Worm (Caenorhabditis elegans) whole organism, young adult: ENCODE data around the gene kxd-1.

ENCODE experiments used
- B0035.1 ChIP-seq: sonication (generic microtip); optimal IDR thresholded peaks from 2 replicates; lab custom pipeline; 2016; ENCODE audit warnings: missing genetic modification characterization, mild to moderate bottlenecking, missing compliant biosample characterization, missing genotype, missing genetic modification reagents
- D2030.7 ChIP-seq: fragments of 200-800 bp; sonication (Bioruptor generic); IDR thresholded peaks from 2 replicates; pipeline ENCODE4 v1.3.6; 2022; ENCODE audit warnings: missing genetic modification reagents, missing genetic modification characterization, missing compliant biosample characterization
- F55B11.4 ChIP-seq: sonication (generic microtip); optimal IDR thresholded peaks from 2 replicates; lab custom pipeline; 2016; ENCODE audit warnings: missing compliant biosample characterization, missing genetic modification characterization, borderline replicate concordance; ENCODE audit not compliant: insufficient read depth
- F57A8.1 ChIP-seq: fragments of 200-800 bp; sonication (Bioruptor generic); optimal IDR thresholded peaks from 2 replicates; lab custom pipeline; 2018; ENCODE audit warnings: mild to moderate bottlenecking, missing genetic modification characterization, moderate library complexity, missing compliant biosample characterization
- K12H6.12 ChIP-seq: fragments of 200-800 bp; sonication (Bioruptor generic); optimal IDR thresholded peaks from 2 replicates; lab custom pipeline; 2018; ENCODE audit warnings: mild to moderate bottlenecking, missing genetic modification characterization, missing compliant biosample characterization
- Y53F4B.3 ChIP-seq: fragments of 200-800 bp; sonication (Bioruptor generic); IDR thresholded peaks from 2 replicates; pipeline ENCODE4 v1.3.6; 2022; ENCODE audit warnings: missing genetic modification reagents, missing genetic modification characterization, missing compliant biosample characterization
- Y53G8AR.9 ChIP-seq: fragments of 200-800 bp; sonication (Bioruptor generic); conservative IDR thresholded peaks from 2 replicates; pipeline ENCODE4 v1.3.6; 2022; ENCODE audit warnings: missing genetic modification reagents, missing genetic modification characterization, missing compliant biosample characterization
- aptf-2 ChIP-seq: fragments of 200-800 bp; sonication (Bioruptor generic); conservative IDR thresholded peaks from 2 replicates; pipeline ENCODE4 v1.3.6; 2022; ENCODE audit warnings: missing genetic modification reagents, missing genetic modification characterization, missing compliant biosample characterization
- atf-7 ChIP-seq: sonication (generic microtip); optimal IDR thresholded peaks from 2 replicates; lab custom pipeline; 2017; ENCODE audit warnings: mild to moderate bottlenecking, missing genetic modification characterization, missing compliant biosample characterization
- cebp-1 ChIP-seq, 2 experiments: fragments of 200-800 bp in 1 of 2; sonication (Bioruptor generic) in 1 of 2; sonication (generic microtip) in 1 of 2; IDR thresholded peaks in 1 of 2; optimal IDR thresholded peaks in 1 of 2; 2 replicates each; pipeline versions ENCODE4 v1.3.6 to Lab custom; 2017 to 2022; ENCODE audit warnings: missing compliant biosample characterization in 2 of 2, missing genetic modification characterization in 2 of 2, mild to moderate bottlenecking in 1 of 2, missing genetic modification reagents in 1 of 2, moderate library complexity in 1 of 2
- cebp-2 ChIP-seq: fragments of 200-800 bp; sonication (Bioruptor generic); IDR thresholded peaks from 2 replicates; pipeline ENCODE4 v1.3.6; 2022; ENCODE audit warnings: missing genetic modification characterization, missing compliant biosample characterization
- ceh-40 ChIP-seq: fragments of 200-800 bp; sonication (Bioruptor generic); IDR thresholded peaks from 2 replicates; pipeline ENCODE4 v1.3.6; 2022; ENCODE audit warnings: missing genetic modification characterization, missing compliant biosample characterization
- efl-1 ChIP-seq: fragments of 150-350 bp; optimal IDR thresholded peaks from 2 replicates; lab custom pipeline; 2014; ENCODE audit warnings: missing biosample characterization, missing genetic modification reagents, missing genetic modification characterization
- egrh-3 ChIP-seq: fragments of 200-800 bp; sonication (Bioruptor generic); IDR thresholded peaks from 2 replicates; pipeline ENCODE4 v1.3.6; 2022; ENCODE audit warnings: missing genetic modification reagents, missing genetic modification characterization, missing compliant biosample characterization
- gei-17 ChIP-seq: fragments of 200-800 bp; sonication (Bioruptor generic); optimal IDR thresholded peaks from 2 replicates; lab custom pipeline; 2018; ENCODE audit warnings: mild to moderate bottlenecking, missing genetic modification characterization, missing compliant biosample characterization
- him-1 ChIP-seq: sonication (generic microtip); optimal IDR thresholded peaks from 2 replicates; lab custom pipeline; 2016; ENCODE audit warnings: missing genotype, missing genetic modification reagents, missing genetic modification characterization, missing compliant biosample characterization
- hmg-20 ChIP-seq: fragments of 200-800 bp; sonication (Bioruptor generic); IDR thresholded peaks from 2 replicates; pipeline ENCODE4 v1.3.6; 2022; ENCODE audit warnings: missing genetic modification reagents, missing genetic modification characterization, missing compliant biosample characterization
- hrde-1 ChIP-seq: sonication (generic microtip); optimal IDR thresholded peaks from 2 replicates; lab custom pipeline; 2016; ENCODE audit warnings: missing genetic modification characterization, mild to moderate bottlenecking, missing compliant biosample characterization, moderate library complexity, missing genotype, missing genetic modification reagents, borderline replicate concordance
- let-526 ChIP-seq: fragments of 200-800 bp; sonication (Bioruptor generic); IDR thresholded peaks from 2 replicates; pipeline ENCODE4 v1.3.6; 2022; ENCODE audit warnings: missing genetic modification reagents, missing genetic modification characterization, missing compliant biosample characterization
- lin-35 ChIP-seq, 3 experiments: fragments of 150-350 bp in 2 of 3; sonication (generic microtip) in 1 of 3; optimal IDR thresholded peaks; 2 replicates each; lab custom pipeline; 2014 to 2018; ENCODE audit warnings: missing biosample characterization in 3 of 3, missing genetic modification characterization in 3 of 3, missing genetic modification reagents in 3 of 3
- madf-10 ChIP-seq: sonication (generic microtip); optimal IDR thresholded peaks from 2 replicates; lab custom pipeline; 2016; ENCODE audit warnings: mild to moderate bottlenecking, missing genetic modification characterization, missing compliant biosample characterization
- madf-3 ChIP-seq: fragments of 200-800 bp; sonication (Bioruptor generic); IDR thresholded peaks from 2 replicates; pipeline ENCODE4 v1.3.6; 2022; ENCODE audit warnings: missing genetic modification reagents, missing genetic modification characterization, missing compliant biosample characterization
- madf-6 ChIP-seq: fragments of 200-800 bp; sonication (Bioruptor generic); IDR thresholded peaks from 2 replicates; pipeline ENCODE4 v1.3.6; 2022; ENCODE audit warnings: missing genetic modification reagents, missing genetic modification characterization, missing compliant biosample characterization
- madf-8 ChIP-seq: fragments of 200-800 bp; sonication (Bioruptor generic); conservative IDR thresholded peaks from 2 replicates; pipeline ENCODE4 v1.3.6; 2022; ENCODE audit warnings: missing genetic modification reagents, missing genetic modification characterization, missing compliant biosample characterization
- nfya-2 ChIP-seq: fragments of 200-800 bp; sonication (Bioruptor generic); IDR thresholded peaks from 2 replicates; pipeline ENCODE4 v1.3.6; 2022; ENCODE audit warnings: missing genetic modification reagents, missing genetic modification characterization, missing compliant biosample characterization
- nhr-179 ChIP-seq: sonication (generic microtip); optimal IDR thresholded peaks from 2 replicates; lab custom pipeline; 2016; ENCODE audit warnings: mild to moderate bottlenecking, missing genetic modification characterization, missing compliant biosample characterization
- nhr-80 ChIP-seq: sonication (generic microtip); optimal IDR thresholded peaks from 2 replicates; lab custom pipeline; 2016; ENCODE audit warnings: missing genetic modification characterization, missing compliant biosample characterization
- pbrm-1 ChIP-seq: fragments of 200-800 bp; sonication (Bioruptor generic); IDR thresholded peaks from 2 replicates; pipeline ENCODE4 v1.3.6; 2022; ENCODE audit warnings: missing genetic modification reagents, missing genetic modification characterization, missing compliant biosample characterization
- rec-8 ChIP-seq, 2 experiments: sonication (generic microtip); optimal IDR thresholded peaks; 2 replicates each; lab custom pipeline; 2016; ENCODE audit warnings: mild to moderate bottlenecking in 2 of 2, missing genetic modification characterization in 2 of 2, missing genetic modification reagents in 2 of 2, missing genotype in 2 of 2, missing biosample characterization in 1 of 2, missing compliant biosample characterization in 1 of 2, moderate library complexity in 1 of 2
- sea-2 ChIP-seq: fragments of 200-800 bp; sonication (Bioruptor generic); IDR thresholded peaks from 2 replicates; pipeline ENCODE4 v1.3.6; 2022; ENCODE audit warnings: missing genetic modification characterization, missing compliant biosample characterization
- zfh-2 ChIP-seq: fragments of 200-800 bp; sonication (Bioruptor generic); conservative IDR thresholded peaks from 2 replicates; pipeline ENCODE4 v1.3.6; 2022; ENCODE audit warnings: missing genetic modification reagents, missing genetic modification characterization, missing compliant biosample characterization
- ztf-25 ChIP-seq: fragments of 200-800 bp; sonication (Bioruptor generic); IDR thresholded peaks from 2 replicates; pipeline ENCODE4 v1.3.6; 2022; ENCODE audit warnings: missing genetic modification reagents, missing genetic modification characterization, missing compliant biosample characterization

kxd-1 gene

DNA sequence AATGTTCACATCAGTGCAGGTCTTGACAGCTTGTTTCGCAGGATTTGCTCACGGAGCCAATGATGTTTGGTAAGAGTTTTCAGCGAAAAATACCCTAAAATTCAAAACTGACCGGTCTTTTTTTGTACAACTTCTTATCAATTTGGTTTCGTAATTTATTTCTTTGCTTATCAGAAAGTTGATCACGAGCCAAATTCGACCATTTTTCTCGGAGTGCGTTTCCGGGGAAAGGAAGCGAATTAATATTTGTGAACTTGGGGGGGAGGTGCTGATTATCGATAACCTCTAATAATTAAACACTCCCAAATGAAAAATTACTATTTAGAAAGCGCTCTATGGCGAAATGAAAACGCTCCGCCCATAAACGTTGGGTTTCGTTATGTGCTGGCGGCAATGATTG, 34.7 kb upstream of the kxd-1 start:
- TF ChIP-seq nhr-179 (tag; lab: Kevin White, UChicago) = no peak
- no peak for TF ChIP-seq F55B11.4 (tag; lab: Kevin White, UChicago)
- no peak for TF ChIP-seq atf-7 (tag; lab: Kevin White, UChicago)
- no peak for TF ChIP-seq cebp-1 (GFP tag; IDR thresholded peaks at IDR 0.05; lab: Robert Waterston, UW)
- peak; percentile 49 for TF ChIP-seq cebp-1 (tag; optimal IDR thresholded peaks at IDR 0.05; lab: Kevin White, UChicago)
- peak; percentile 68 for TF ChIP-seq nhr-80

DNA sequence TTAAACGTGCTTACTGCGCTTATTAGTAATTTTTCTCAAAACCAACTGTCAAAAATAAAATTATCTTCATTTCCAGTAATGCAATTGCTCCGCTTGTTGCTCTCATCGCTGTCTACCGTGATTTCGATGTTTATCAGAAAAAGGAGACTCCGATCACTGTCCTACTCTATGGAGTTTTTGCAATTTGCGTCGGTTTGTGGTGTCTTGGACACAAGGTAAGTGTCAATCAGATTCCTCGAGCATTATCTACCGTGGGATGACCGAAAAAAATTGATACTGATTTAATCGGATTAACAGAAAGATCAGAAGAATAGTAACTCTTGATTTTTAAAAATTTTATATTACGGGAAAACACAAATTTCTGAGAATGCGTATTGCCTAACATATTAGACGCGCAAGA, 34.0 kb upstream of the kxd-1 start:
- TF ChIP-seq hmg-20 (GFP tag; lab: Robert Waterston, UW) (no peak), ceh-40 (GFP tag; lab: Robert Waterston, UW) (no peak), nhr-80 (peak; percentile 55), nhr-179 (tag; lab: Kevin White, UChicago) (no peak), Y53G8AR.9 (GFP tag; lab: Robert Waterston, UW) (no peak), cebp-2 (no peak), ztf-25 (GFP tag; lab: Robert Waterston, UW) (no peak), madf-3 (GFP tag; lab: Robert Waterston, UW) (no peak)
- TF ChIP-seq, all 124 proteins: peak for 1

DNA sequence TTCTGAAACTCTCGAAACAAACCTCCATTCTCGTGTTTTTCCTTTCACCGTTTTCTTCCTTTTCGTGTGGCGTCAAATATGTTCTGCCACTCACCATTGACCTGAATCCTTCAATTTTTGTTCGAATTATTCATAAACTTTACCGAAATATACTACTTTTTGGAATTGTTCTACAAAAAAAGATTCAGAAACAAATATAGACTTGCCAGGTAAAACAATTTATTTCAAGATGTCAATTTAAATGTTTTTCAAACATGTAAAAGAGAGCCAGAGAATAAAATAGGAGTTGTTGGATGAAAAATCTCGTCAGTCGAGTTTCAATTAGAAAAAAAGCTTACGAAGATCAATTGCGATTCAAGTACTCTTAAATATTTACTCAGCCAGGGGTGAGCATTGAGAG, 27.7 kb upstream of the kxd-1 start, which contains the start of gene F09G2.8:
F09G2.8 (minus strand) TSS at position 101 of the 400 bp plus-strand sequence.
- TF ChIP-seq madf-6 (GFP tag; lab: Robert Waterston, UW) = 0 out of 2 replicates have a peak, but pooled peaks have one; percentile 11
- TF ChIP-seq Y53F4B.3 (GFP tag; lab: Robert Waterston, UW) = no peak
- TF ChIP-seq madf-10 (tag; lab: Kevin White, UChicago) = no peak
- TF ChIP-seq let-526 (GFP tag; lab: Robert Waterston, UW) = no peak
- TF ChIP-seq ztf-25 (GFP tag; lab: Robert Waterston, UW) = no peak
- no peak for TF ChIP-seq sea-2 (GFP tag; lab: Robert Waterston, UW)
- TF ChIP-seq efl-1 (GFP tag; lab: Kevin White, UChicago) = no peak

DNA sequence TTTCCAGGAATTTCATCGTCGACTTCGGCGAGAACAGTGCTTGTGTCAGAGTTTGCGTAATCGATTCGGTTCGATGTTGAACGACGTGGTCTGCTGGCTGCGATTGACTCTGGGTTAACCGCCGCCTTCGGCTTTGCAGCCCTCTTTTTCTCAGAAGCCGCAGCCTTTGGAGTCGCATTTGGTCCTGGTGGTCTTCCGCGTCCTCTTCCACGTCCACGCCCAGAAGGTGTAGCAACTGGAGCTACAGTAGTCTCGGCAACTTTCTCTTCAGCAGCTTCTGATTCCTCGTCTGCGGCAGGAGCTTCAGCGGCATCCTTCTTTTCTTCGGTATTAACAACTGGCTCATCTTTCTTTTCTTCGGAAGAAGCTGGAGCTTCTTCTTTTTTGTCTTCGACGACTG, 26.5 kb upstream of the kxd-1 start:
- 0 out of 2 replicates have a peak, but pooled peaks have one; percentile 11 for TF ChIP-seq pbrm-1 (GFP tag; lab: Robert Waterston, UW)
- TF ChIP-seq K12H6.12 (tag; lab: Kevin White, UChicago) = no peak
- TF ChIP-seq egrh-3 (GFP tag; lab: Robert Waterston, UW) = 0 out of 2 replicates have a peak, but pooled peaks have one; percentile 22
- TF ChIP-seq zfh-2 = peak; percentile 66; the same call in 1 of the 2 replicates
- TF ChIP-seq madf-8 (GFP tag; lab: Robert Waterston, UW) = no peak
- no peak for TF ChIP-seq gei-17 (GFP tag; lab: Kevin White, UChicago)
- TF ChIP-seq F57A8.1 (GFP tag; lab: Kevin White, UChicago) = no peak
- TF ChIP-seq D2030.7 (GFP tag; lab: Robert Waterston, UW) = no peak
- TF ChIP-seq him-1 (tag; lab: Kevin White, UChicago) = no peak
- TF ChIP-seq nfya-2 = no peak
- no peak for TF ChIP-seq B0035.1
- TF ChIP-seq aptf-2 (GFP tag; lab: Robert Waterston, UW) = no peak
- TF ChIP-seq lin-35 (GFP tag; optimal IDR thresholded peaks at IDR 0.05; lab: Kevin White, UChicago) = no peak

DNA sequence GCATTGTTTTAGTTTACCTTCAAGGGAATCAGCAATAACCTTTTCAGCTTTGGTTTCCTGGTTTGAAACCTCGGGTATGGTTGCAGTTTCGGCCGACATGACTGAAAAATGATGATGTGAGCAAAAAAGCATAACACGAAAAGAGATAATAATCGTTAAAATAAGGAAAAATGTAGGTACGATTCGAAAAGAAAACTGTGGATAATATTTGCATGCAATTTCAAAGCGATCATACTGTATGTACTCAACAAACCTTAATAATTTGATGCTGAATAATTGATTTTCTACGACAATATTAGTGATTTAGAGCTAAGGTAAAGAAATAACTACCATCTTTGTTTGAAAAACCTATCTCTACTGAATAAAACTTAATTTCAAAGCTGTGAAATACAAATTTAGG, 25.2 kb upstream of the kxd-1 start, which contains the start of gene attf-2:
attf-2 (minus strand) TSS at position 101 of the 400 bp plus-strand sequence.
- TF ChIP-seq hrde-1 (no peak), rec-8 (tag; optimal IDR thresholded peaks at IDR 0.05; lab: Kevin White, UChicago) (no peak), madf-3 (GFP tag; lab: Robert Waterston, UW) (0 out of 2 replicates have a peak, but pooled peaks have one; percentile 22)
